Worm (Caenorhabditis elegans): Measurements from ENCODE around the gene mxl-3.

Gene mxl-3

DNA sequence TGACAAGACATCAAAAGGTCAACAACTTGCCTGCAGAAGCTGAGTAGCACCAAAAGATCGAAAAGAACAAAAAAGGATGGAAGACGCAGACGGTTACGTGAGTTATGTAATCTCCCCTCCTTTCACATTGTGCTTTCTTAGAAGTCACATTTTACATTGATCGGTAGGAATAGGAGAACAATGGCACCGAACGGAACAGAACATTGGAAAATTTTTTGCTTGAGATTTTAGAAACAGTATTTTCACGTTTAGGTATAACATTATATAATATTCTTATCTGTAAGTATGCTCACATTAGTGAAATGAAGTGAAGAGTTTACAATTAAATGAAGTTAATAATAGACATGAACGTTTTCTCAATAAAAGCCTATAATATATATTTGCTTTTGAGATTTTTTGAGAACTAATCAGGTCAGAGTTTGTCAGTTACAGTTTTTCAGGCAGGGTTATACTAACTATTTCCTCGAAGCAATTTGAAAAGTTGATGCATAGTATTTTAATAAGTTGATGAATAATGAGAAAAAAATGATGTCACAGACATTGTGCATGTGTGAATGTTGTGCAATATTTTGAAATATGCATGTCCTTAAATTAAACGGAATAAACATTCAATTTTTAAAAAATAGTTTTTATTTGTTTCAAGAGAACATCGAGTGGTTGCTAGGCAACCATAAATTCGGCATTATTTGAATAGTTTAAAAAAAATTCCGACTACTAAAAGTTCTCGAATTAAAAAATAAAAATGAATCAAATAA lies 30.6 kb upstream of the mxl-3 start:
- TF ChIP-seq pha-4 (tag; optimal IDR thresholded peaks at IDR 0.05) = no peak
- TF ChIP-seq snpc-4 (tag; optimal IDR thresholded peaks at IDR 0.05) = no peak
- no peak for TF ChIP-seq egl-5 (tag; optimal IDR thresholded peaks at IDR 0.05)
- TF ChIP-seq ceh-9 (tag; optimal IDR thresholded peaks at IDR 0.05) = no peak
- no peak for TF ChIP-seq nhr-28 (tag; optimal IDR thresholded peaks at IDR 0.05)
- TF ChIP-seq fkh-2 (tag; optimal IDR thresholded peaks at IDR 0.05) = no peak
- TF ChIP-seq unc-39 (tag; optimal IDR thresholded peaks at IDR 0.05) = no peak
- no peak for TF ChIP-seq nhr-23 (tag; optimal IDR thresholded peaks at IDR 0.05)
- no peak for TF ChIP-seq ceh-28 (tag; optimal IDR thresholded peaks at IDR 0.05)
- no peak for TF ChIP-seq jun-1 (tag; optimal IDR thresholded peaks at IDR 0.05)
- TF ChIP-seq daf-12 (tag; optimal IDR thresholded peaks at IDR 0.05) = no peak
- no peak for TF ChIP-seq ztf-4 (tag; optimal IDR thresholded peaks at IDR 0.05)
- no peak for TF ChIP-seq fos-1 (tag; optimal IDR thresholded peaks at IDR 0.05)
- no peak for TF ChIP-seq mml-1 (tag; optimal IDR thresholded peaks at IDR 0.05)
- TF ChIP-seq lin-39 (tag; optimal IDR thresholded peaks at IDR 0.05) = no peak
- TF ChIP-seq nhr-67 (tag; optimal IDR thresholded peaks at IDR 0.05) = no peak

DNA sequence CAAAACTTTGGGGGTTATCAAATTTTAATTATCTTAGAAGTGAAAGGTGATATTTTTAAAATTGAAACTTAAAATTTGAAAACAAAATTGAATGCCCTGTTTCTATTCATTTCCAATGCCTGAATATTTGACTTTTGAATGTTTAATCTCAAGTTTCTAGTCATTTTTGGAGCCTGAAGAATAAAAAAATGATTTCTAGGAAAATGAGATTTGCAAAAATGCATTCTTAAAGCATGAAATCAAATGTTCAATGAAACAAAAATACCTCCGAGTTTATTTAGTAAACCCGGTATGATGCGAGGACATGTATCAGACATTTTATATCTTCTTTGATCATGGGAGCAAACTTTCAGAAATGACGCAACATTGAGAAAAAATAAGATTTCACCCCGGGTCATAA lies 28.5 kb upstream of the mxl-3 start:
- TF ChIP-seq nhr-11 (tag; optimal IDR thresholded peaks at IDR 0.05) (peak; percentile 84), hmg-11 (tag; optimal IDR thresholded peaks at IDR 0.05) (no peak), ztf-4 (tag; optimal IDR thresholded peaks at IDR 0.05) (no peak)

DNA sequence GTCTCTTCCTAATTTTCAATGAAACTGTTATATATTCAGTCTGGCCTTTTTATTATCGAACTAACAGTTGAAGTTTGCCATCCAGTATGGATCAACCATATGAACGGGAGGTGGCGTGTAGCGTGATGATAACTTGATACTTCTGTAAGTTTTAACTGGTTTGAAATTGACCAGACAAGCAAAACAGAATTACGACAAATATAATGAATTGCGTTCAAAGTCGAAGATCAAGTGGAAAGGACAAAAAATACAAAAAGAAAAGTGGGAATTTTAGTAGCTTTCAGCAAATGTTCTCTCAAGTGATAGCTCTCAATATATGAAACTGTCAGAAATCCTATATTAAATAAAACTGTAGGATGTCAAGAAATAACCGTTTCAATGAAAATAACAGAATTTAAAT lies 26.2 kb upstream of the mxl-3 start, which contains the start of the genes C49F8.14 and gem-1:
C49F8.14 (minus strand) TSS at position 99 of the 400 bp plus-strand sequence.
gem-1 (minus strand) TSS at position 142 of the 400 bp plus-strand sequence.
- TF ChIP-seq lsy-12 (tag; optimal IDR thresholded peaks at IDR 0.05) (no peak), nhr-25 (tag; optimal IDR thresholded peaks at IDR 0.05) (no peak), pha-4 (tag; optimal IDR thresholded peaks at IDR 0.05) (no peak), nhr-67 (tag; optimal IDR thresholded peaks at IDR 0.05) (no peak), ama-1 (optimal IDR thresholded peaks at IDR 0.05) (no peak), ZK546.5 (tag; optimal IDR thresholded peaks at IDR 0.05) (no peak), ceh-16 (tag; optimal IDR thresholded peaks at IDR 0.05) (no peak), unc-62 (GFP tag; optimal IDR thresholded peaks at IDR 0.05) (no peak), nhr-12 (tag; optimal IDR thresholded peaks at IDR 0.05) (no peak), hmg-11 (tag; optimal IDR thresholded peaks at IDR 0.05) (no peak), elt-3 (tag; optimal IDR thresholded peaks at IDR 0.05) (no peak), fkh-10 (GFP tag; optimal IDR thresholded peaks at IDR 0.05) (no peak), nhr-11 (tag; optimal IDR thresholded peaks at IDR 0.05) (no peak), mml-1 (tag; optimal IDR thresholded peaks at IDR 0.05) (no peak), ztf-4 (tag; optimal IDR thresholded peaks at IDR 0.05) (no peak), zag-1 (tag; optimal IDR thresholded peaks at IDR 0.05) (no peak)

DNA sequence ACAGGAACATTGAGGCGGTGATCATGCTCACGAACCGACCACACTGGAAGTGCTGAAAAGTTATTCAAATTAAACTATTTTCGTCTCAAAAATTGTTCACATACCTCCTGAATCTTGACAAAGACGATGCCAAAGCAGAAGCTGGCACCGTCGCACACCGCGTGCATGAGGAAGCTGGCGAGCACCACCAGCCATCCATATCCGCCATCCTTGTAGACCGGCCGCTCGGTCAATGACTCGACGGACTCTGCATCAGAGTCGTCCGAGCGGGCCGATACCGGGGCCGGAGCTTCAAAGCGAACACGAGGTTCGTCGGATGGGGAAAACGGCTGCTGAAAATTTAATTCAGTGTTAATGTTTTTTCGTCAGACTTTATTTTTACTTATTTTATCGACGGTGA lies 25.6 kb upstream of the mxl-3 start:
- TF ChIP-seq fkh-2 (tag; optimal IDR thresholded peaks at IDR 0.05) (no peak), ztf-11 (tag; optimal IDR thresholded peaks at IDR 0.05) (no peak), daf-12 (tag; optimal IDR thresholded peaks at IDR 0.05) (no peak), hmg-11 (tag; optimal IDR thresholded peaks at IDR 0.05) (no peak)

DNA sequence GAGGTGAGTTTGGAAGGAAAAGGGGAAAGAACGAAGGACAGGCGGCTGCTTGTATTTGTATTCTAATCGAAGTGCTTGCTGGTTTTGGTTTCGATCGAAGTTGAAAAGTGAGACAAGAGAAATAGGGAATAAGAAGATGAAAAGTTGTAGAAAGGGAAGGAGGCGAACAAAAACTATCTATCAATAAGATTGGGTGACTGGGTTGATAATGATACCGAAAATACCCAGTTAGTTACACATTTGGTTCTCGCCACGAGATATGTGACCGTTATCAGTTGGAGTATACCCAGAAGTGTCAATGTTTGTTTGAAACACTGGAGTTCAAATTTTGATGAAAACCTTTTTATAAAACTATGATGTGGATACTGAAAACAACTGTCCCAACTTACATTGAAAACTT lies 17.7 kb upstream of the mxl-3 start:
- TF ChIP-seq jun-1 (tag; optimal IDR thresholded peaks at IDR 0.05) = peak; percentile 46
- TF ChIP-seq nfya-1 (tag; optimal IDR thresholded peaks at IDR 0.05; ENCODE audit: insufficient read depth) = no peak
- TF ChIP-seq skn-1 (tag; optimal IDR thresholded peaks at IDR 0.05) = no peak
- peak; percentile 79 for TF ChIP-seq pqm-1 (tag; optimal IDR thresholded peaks at IDR 0.05)
- TF ChIP-seq elt-2 (tag; optimal IDR thresholded peaks at IDR 0.05) = peak; percentile 90
- TF ChIP-seq sea-2 (GFP tag; optimal IDR thresholded peaks at IDR 0.05) = no peak
- no peak for TF ChIP-seq ceh-82 (tag; optimal IDR thresholded peaks at IDR 0.05)
- no peak for TF ChIP-seq mml-1 (tag; optimal IDR thresholded peaks at IDR 0.05)
- peak; percentile 24 for TF ChIP-seq pha-4 (tag; optimal IDR thresholded peaks at IDR 0.05)
- TF ChIP-seq nhr-25 (tag; optimal IDR thresholded peaks at IDR 0.05) = no peak
